Fruit fly (Drosophila melanogaster) whole organism, embryonic: ENCODE results near the gene CG14232.

Experiments
- BtbVII ChIP-seq: fragments of 200-800 bp; sonication (Bioruptor generic); optimal IDR thresholded peaks from 3 replicates; lab custom pipeline; 2017; ENCODE audit warnings: missing biosample characterization, mild to moderate bottlenecking, missing genetic modification characterization
- CG12299 ChIP-seq: fragments of 200-800 bp; sonication (Bioruptor generic); optimal IDR thresholded peaks from 2 replicates; lab custom pipeline; 2018; ENCODE audit warnings: missing biosample characterization, mild to moderate bottlenecking, missing genetic modification characterization
- CG13894 ChIP-seq: fragments of 200-800 bp; sonication (Bioruptor generic); optimal IDR thresholded peaks from 3 replicates; lab custom pipeline; 2018; ENCODE audit warnings: missing biosample characterization, mild to moderate bottlenecking, missing genetic modification characterization, moderate library complexity
- CG14050 ChIP-seq: fragments of 200-800 bp; sonication (Bioruptor generic); IDR thresholded peaks from 3 replicates; pipeline ENCODE4 v1.3.6; 2022; ENCODE audit warnings: missing biosample characterization, missing genetic modification characterization
- CG14667 ChIP-seq: fragments of 200-800 bp; sonication (Bioruptor generic); IDR thresholded peaks from 2 replicates; pipeline ENCODE4 v1.3.6; 2022; ENCODE audit warnings: missing biosample characterization, missing genetic modification characterization
- CG15696 ChIP-seq: fragments of 200-800 bp; sonication (Bioruptor generic); optimal IDR thresholded peaks from 2 replicates; lab custom pipeline; 2019; ENCODE audit warnings: missing biosample characterization, mild to moderate bottlenecking, missing genetic modification characterization, moderate library complexity
- CG30431 ChIP-seq: fragments of 200-800 bp; sonication (Bioruptor generic); optimal IDR thresholded peaks from 2 replicates; lab custom pipeline; 2017; ENCODE audit warnings: missing biosample characterization, missing genetic modification characterization
- CG3065 ChIP-seq: fragments of 200-800 bp; sonication (Bioruptor generic); optimal IDR thresholded peaks from 2 replicates; lab custom pipeline; 2016; ENCODE audit warnings: missing biosample characterization, missing genetic modification characterization
- CG31365 ChIP-seq: fragments of 200-800 bp; sonication (Bioruptor generic); optimal IDR thresholded peaks from 2 replicates; lab custom pipeline; 2018; ENCODE audit warnings: missing biosample characterization, mild to moderate bottlenecking, missing genetic modification characterization
- CG3281 ChIP-seq: fragments of 200-800 bp; sonication (Bioruptor generic); optimal IDR thresholded peaks from 3 replicates; lab custom pipeline; 2017; ENCODE audit warnings: missing biosample characterization, mild to moderate bottlenecking, missing genetic modification characterization
- CG4282 ChIP-seq: fragments of 200-800 bp; sonication (Bioruptor generic); optimal IDR thresholded peaks from 2 replicates; lab custom pipeline; 2016; ENCODE audit warnings: missing biosample characterization, missing genetic modification characterization
- CG43689 ChIP-seq: fragments of 200-800 bp; sonication (Bioruptor generic); IDR thresholded peaks from 2 replicates; pipeline ENCODE4 v1.3.6; 2022; ENCODE audit warnings: missing biosample characterization, missing genetic modification characterization
- CG7556 ChIP-seq: fragments of 200-800 bp; sonication (Bioruptor generic); optimal IDR thresholded peaks from 2 replicates; lab custom pipeline; 2017; ENCODE audit warnings: missing biosample characterization, mild to moderate bottlenecking, missing genetic modification characterization
- CG7928 ChIP-seq: fragments of 200-800 bp; sonication (Bioruptor generic); optimal IDR thresholded peaks from 2 replicates; lab custom pipeline; 2017; ENCODE audit warnings: missing biosample characterization, mild to moderate bottlenecking, missing genetic modification characterization
- CG9817 ChIP-seq: fragments of 200-800 bp; sonication (Bioruptor generic); optimal IDR thresholded peaks from 2 replicates; lab custom pipeline; 2018; ENCODE audit warnings: missing biosample characterization, mild to moderate bottlenecking, missing genetic modification characterization, moderate library complexity
- Chrac-16 ChIP-seq: fragments of 200-800 bp; sonication (Bioruptor generic); optimal IDR thresholded peaks from 3 replicates; lab custom pipeline; 2016; ENCODE audit warnings: missing biosample characterization, missing genetic modification characterization
- Dfd ChIP-seq, 2 experiments: fragments of >200 bp; optimal IDR thresholded peaks; 2 replicates each; lab custom pipeline; 2017; ENCODE audit warnings: missing biosample characterization in 2 of 2, missing genetic modification characterization in 2 of 2
- Dll ChIP-seq: fragments of 200-800 bp; sonication (Bioruptor generic); IDR thresholded peaks from 4 replicates; pipeline ENCODE4 v1.3.6; 2022; ENCODE audit warnings: missing biosample characterization, missing genetic modification characterization; ENCODE audit not compliant: partially characterized antibody
- Ets97D ChIP-seq: fragments of 200-800 bp; sonication (Bioruptor generic); optimal IDR thresholded peaks from 3 replicates; lab custom pipeline; 2016; ENCODE audit warnings: missing biosample characterization, missing genetic modification characterization
- H15 ChIP-seq: fragments of 200-800 bp; sonication (Bioruptor generic); IDR thresholded peaks from 3 replicates; pipeline ENCODE4 v1.3.6; 2022; ENCODE audit warnings: missing biosample characterization, missing genetic modification characterization
- H2.0 ChIP-seq: fragments of 200-800 bp; sonication (Bioruptor generic); IDR thresholded peaks from 2 replicates; pipeline ENCODE4 v1.3.6; 2022; ENCODE audit warnings: missing biosample characterization, missing genetic modification characterization
- HLH4C ChIP-seq: fragments of 200-800 bp; sonication (Bioruptor generic); IDR thresholded peaks from 3 replicates; pipeline ENCODE4 v1.3.6; 2022; ENCODE audit warnings: missing biosample characterization, missing genetic modification characterization; ENCODE audit not compliant: partially characterized antibody
- Lim3 ChIP-seq: fragments of 200-800 bp; sonication (Bioruptor generic); IDR thresholded peaks from 2 replicates; pipeline ENCODE4 v1.3.6; 2022; ENCODE audit warnings: missing biosample characterization, missing genetic modification characterization
- Mrtf ChIP-seq: fragments of 200-800 bp; sonication (Bioruptor generic); IDR thresholded peaks from 3 replicates; pipeline ENCODE4 v1.3.6; 2022; ENCODE audit warnings: missing biosample characterization, missing genetic modification characterization
- Sox102F ChIP-seq: fragments of 200-800 bp; sonication (Bioruptor generic); optimal IDR thresholded peaks from 2 replicates; lab custom pipeline; 2018; ENCODE audit warnings: missing biosample characterization, mild to moderate bottlenecking, missing genetic modification characterization, moderate library complexity
- abd-A ChIP-seq: fragments of 200-800 bp; sonication (Bioruptor generic); optimal IDR thresholded peaks from 3 replicates; lab custom pipeline; 2019; ENCODE audit warnings: missing biosample characterization, mild to moderate bottlenecking, missing genetic modification characterization, moderate library complexity
- ac ChIP-seq: fragments of 200-800 bp; sonication (Bioruptor generic); optimal IDR thresholded peaks from 3 replicates; lab custom pipeline; 2017; ENCODE audit warnings: missing biosample characterization, mild to moderate bottlenecking, missing genetic modification characterization
- ara ChIP-seq: fragments of 200-800 bp; sonication (Bioruptor generic); IDR thresholded peaks from 2 replicates; pipeline ENCODE4 v1.3.6; 2022; ENCODE audit warnings: missing biosample characterization, missing genetic modification characterization
- ase ChIP-seq: fragments of 200-800 bp; sonication (Bioruptor generic); IDR thresholded peaks from 3 replicates; pipeline ENCODE4 v1.3.6; 2022; ENCODE audit warnings: missing biosample characterization, missing genetic modification characterization
- az2 ChIP-seq: fragments of 200-800 bp; sonication (Bioruptor generic); optimal IDR thresholded peaks from 3 replicates; lab custom pipeline; 2016; ENCODE audit warnings: missing biosample characterization, missing genetic modification characterization
- corto ChIP-seq: fragments of 200-800 bp; sonication (Bioruptor generic); optimal IDR thresholded peaks from 2 replicates; lab custom pipeline; 2016; ENCODE audit warnings: missing biosample characterization, mild to moderate bottlenecking, missing genetic modification characterization, moderate library complexity
- da ChIP-seq: fragments of 200-800 bp; sonication (Bioruptor generic); optimal IDR thresholded peaks from 2 replicates; lab custom pipeline; 2016; ENCODE audit warnings: missing biosample characterization, missing genetic modification characterization
- dmrt11E ChIP-seq: fragments of 200-800 bp; sonication (Bioruptor generic); optimal IDR thresholded peaks from 3 replicates; lab custom pipeline; 2018; ENCODE audit warnings: missing biosample characterization, mild to moderate bottlenecking, missing genetic modification characterization, moderate library complexity
- emc ChIP-seq: fragments of 200-800 bp; sonication (Bioruptor generic); optimal IDR thresholded peaks from 2 replicates; lab custom pipeline; 2016; ENCODE audit warnings: missing biosample characterization, missing genetic modification characterization
- fd64A ChIP-seq: fragments of 200-800 bp; sonication (Bioruptor generic); optimal IDR thresholded peaks from 3 replicates; lab custom pipeline; 2018; ENCODE audit warnings: missing biosample characterization, mild to moderate bottlenecking, missing genetic modification characterization
- gcm2 ChIP-seq: fragments of 200-800 bp; sonication (Bioruptor generic); optimal IDR thresholded peaks from 2 replicates; lab custom pipeline; 2016; ENCODE audit warnings: missing biosample characterization, missing genetic modification characterization
- gsb ChIP-seq: fragments of 200-800 bp; sonication (Bioruptor generic); IDR thresholded peaks from 2 replicates; pipeline ENCODE4 v1.3.6; 2022; ENCODE audit warnings: missing biosample characterization, missing genetic modification characterization
- inv ChIP-seq: fragments of 200-800 bp; sonication (Bioruptor generic); IDR thresholded peaks from 2 replicates; pipeline ENCODE4 v1.3.6; 2022; ENCODE audit warnings: missing biosample characterization, missing genetic modification characterization; ENCODE audit not compliant: partially characterized antibody
- jing ChIP-seq: fragments of 200-800 bp; sonication (Bioruptor generic); optimal IDR thresholded peaks from 2 replicates; lab custom pipeline; 2018; ENCODE audit warnings: missing biosample characterization, mild to moderate bottlenecking, missing genetic modification characterization
- nerfin-1 ChIP-seq: fragments of 200-800 bp; sonication (Bioruptor generic); optimal IDR thresholded peaks from 3 replicates; lab custom pipeline; 2019; ENCODE audit warnings: missing biosample characterization, mild to moderate bottlenecking, missing genetic modification characterization, moderate library complexity
- ro ChIP-seq: fragments of 200-800 bp; sonication (Bioruptor generic); IDR thresholded peaks from 2 replicates; pipeline ENCODE4 v1.3.6; 2022; ENCODE audit warnings: missing biosample characterization, missing genetic modification characterization
- row ChIP-seq: fragments of 200-800 bp; sonication (Bioruptor generic); IDR thresholded peaks from 3 replicates; pipeline ENCODE4 v1.3.6; 2022; ENCODE audit warnings: missing biosample characterization, missing genetic modification characterization
- scrt ChIP-seq: fragments of 200-800 bp; sonication (Bioruptor generic); optimal IDR thresholded peaks from 2 replicates; lab custom pipeline; 2018; ENCODE audit warnings: missing biosample characterization, mild to moderate bottlenecking, missing genetic modification characterization, moderate library complexity
- slp2 ChIP-seq: fragments of 200-800 bp; sonication (Bioruptor generic); optimal IDR thresholded peaks from 2 replicates; lab custom pipeline; 2016; ENCODE audit warnings: missing biosample characterization, missing genetic modification characterization
- tgo ChIP-seq: fragments of 200-800 bp; sonication (Bioruptor generic); IDR thresholded peaks from 3 replicates; pipeline ENCODE4 v1.3.6; 2022; ENCODE audit warnings: missing biosample characterization, missing genetic modification characterization
- tin ChIP-seq: fragments of 200-800 bp; sonication (Bioruptor generic); optimal IDR thresholded peaks from 3 replicates; lab custom pipeline; 2016; ENCODE audit warnings: missing biosample characterization, missing genetic modification characterization
- ttk ChIP-seq: fragments of 200-800 bp; sonication (Bioruptor generic); IDR thresholded peaks from 2 replicates; pipeline ENCODE4 v2.1.2; 2022; ENCODE audit warnings: missing biosample characterization, missing genetic modification characterization

Gene CG14232

DNA sequence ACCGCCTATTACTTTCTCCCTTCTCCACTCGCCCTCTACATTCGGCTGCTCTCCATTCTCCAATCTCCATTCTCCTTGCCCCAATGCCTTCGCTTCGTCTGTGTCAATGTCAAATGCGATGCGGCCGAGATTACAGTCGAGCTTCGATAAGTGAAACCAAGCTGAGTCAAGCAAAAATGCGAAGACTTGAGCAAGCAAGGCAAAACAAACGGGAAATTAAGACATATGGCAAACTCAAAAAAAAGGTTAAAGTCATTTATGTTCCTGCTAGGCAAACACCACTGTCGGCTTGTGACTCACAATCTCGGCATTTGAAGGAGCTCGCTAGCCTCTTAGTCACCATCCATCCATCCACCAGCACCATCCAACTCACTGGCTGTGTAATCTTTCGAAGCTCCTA, 35.7 kb downstream of the CG14232 start (continued):
- TF ChIP-seq da (peak; percentile 93), nerfin-1 (tag; lab: Kevin White, UChicago) (peak; percentile 87), CG43689 (GFP tag; lab: Robert Waterston, UW) (peak; percentile 92), Sox102F (peak; percentile 95), BtbVII (peak; percentile 84), CG14667 (GFP tag; lab: Robert Waterston, UW) (peak; percentile 90), CG12299 (tag; lab: Kevin White, UChicago) (peak; percentile 94), CG9817 (tag; lab: Kevin White, UChicago) (peak; percentile 97), emc (peak; percentile 78), CG7556 (peak; percentile 95), gcm2 (GFP tag; lab: Kevin White, UChicago) (peak; percentile 88), CG14050 (GFP tag; lab: Robert Waterston, UW) (peak; percentile 92), ase (GFP tag; lab: Robert Waterston, UW) (peak; percentile 86), ro (GFP tag; lab: Robert Waterston, UW) (peak; percentile 86), slp2 (GFP tag; lab: Kevin White, UChicago) (peak; percentile 90), Ets97D (GFP tag; lab: Kevin White, UChicago) (peak; percentile 89), fd64A (GFP tag; lab: Kevin White, UChicago) (peak; percentile 85), CG4282 (GFP tag; lab: Kevin White, UChicago) (peak; percentile 80), jing (GFP tag; lab: Kevin White, UChicago) (peak; percentile 93), Chrac-16 (GFP tag; lab: Kevin White, UChicago) (peak; percentile 98), CG7928 (peak; percentile 70), inv (GFP tag; lab: Robert Waterston, UW) (no peak), CG3065 (GFP tag; lab: Kevin White, UChicago) (peak; percentile 93), row (peak; percentile 98), Mrtf (GFP tag; lab: Robert Waterston, UW) (peak; percentile 95), ttk (GFP tag; lab: Robert Waterston, UW) (peak; percentile 91), tgo (peak; percentile 92), Dll (GFP tag; lab: Robert Waterston, UW) (no peak), CG13894 (tag; lab: Kevin White, UChicago) (no peak), Dfd (GFP tag; optimal IDR thresholded peaks at IDR 0.05; lab: Kevin White, UChicago) (no peak), abd-A (tag; lab: Kevin White, UChicago) (no peak), Lim3 (GFP tag; lab: Robert Waterston, UW) (peak; percentile 83), gsb (peak; percentile 84), H2.0 (peak; percentile 97), HLH4C (GFP tag; lab: Robert Waterston, UW) (no peak), CG31365 (tag; lab: Kevin White, UChicago) (peak; percentile 78), ac (GFP tag; lab: Kevin White, UChicago) (peak; percentile 89), tin (GFP tag; lab: Kevin White, UChicago) (peak; percentile 97), az2 (GFP tag; lab: Kevin White, UChicago) (peak; percentile 98), CG3281 (GFP tag; lab: Kevin White, UChicago) (peak; percentile 87), ara (peak; percentile 95), H15 (GFP tag; lab: Robert Waterston, UW) (peak; percentile 90), corto (GFP tag; lab: Kevin White, UChicago) (peak; percentile 98), scrt (peak; percentile 87), dmrt11E (peak; percentile 98), CG30431 (GFP tag; lab: Kevin White, UChicago) (peak; percentile 97), CG15696 (peak; percentile 97)
- TF ChIP-seq, all 482 proteins: peak for 428
